Fruit fly (Drosophila melanogaster) whole organism, embryonic: ENCODE measurements around the gene CG14269.

ENCODE experiments used
- ATbp ChIP-seq: fragments of 200-800 bp; sonication (Bioruptor generic); optimal IDR thresholded peaks from 2 replicates; lab custom pipeline; 2017; ENCODE audit warnings: missing biosample characterization, mild to moderate bottlenecking, missing genetic modification characterization, missing genetic modification reagents
- Abd-B ChIP-seq: fragments of 200-800 bp; sonication (Bioruptor generic); optimal IDR thresholded peaks from 2 replicates; lab custom pipeline; 2018; ENCODE audit warnings: missing biosample characterization, mild to moderate bottlenecking, missing genetic modification characterization, moderate library complexity
- Asciz ChIP-seq: fragments of 200-800 bp; sonication (Bioruptor generic); optimal IDR thresholded peaks from 2 replicates; lab custom pipeline; 2017; ENCODE audit warnings: missing biosample characterization, mild to moderate bottlenecking, missing genetic modification characterization, missing genetic modification reagents
- B-H1 ChIP-seq: fragments of 200-800 bp; sonication (Bioruptor generic); IDR thresholded peaks from 3 replicates; pipeline ENCODE4 v1.3.6; 2022; ENCODE audit warnings: missing biosample characterization, missing genetic modification characterization
- BEAF-32 ChIP-seq: fragments of 200-800 bp; sonication (Bioruptor generic); optimal IDR thresholded peaks from 3 replicates; lab custom pipeline; 2017; ENCODE audit warnings: missing biosample characterization, missing genetic modification characterization, mild to moderate bottlenecking, moderate library complexity, missing genetic modification reagents
- CG1024 ChIP-seq: fragments of 200-800 bp; sonication (Bioruptor generic); IDR thresholded peaks from 2 replicates; pipeline ENCODE4 v1.3.6; 2022; ENCODE audit warnings: missing biosample characterization, missing genetic modification characterization
- CG10462 ChIP-seq: fragments of 200-800 bp; sonication (Bioruptor generic); optimal IDR thresholded peaks from 2 replicates; lab custom pipeline; 2016; ENCODE audit warnings: missing biosample characterization, missing genetic modification characterization
- CG10959 ChIP-seq: fragments of 200-800 bp; sonication (Bioruptor generic); IDR thresholded peaks from 2 replicates; pipeline ENCODE4 v1.3.6; 2022; ENCODE audit warnings: missing biosample characterization, missing genetic modification characterization
- CG11247 ChIP-seq: fragments of 200-800 bp; sonication (Bioruptor generic); IDR thresholded peaks from 2 replicates; pipeline ENCODE4 v1.3.6; 2022; ENCODE audit warnings: missing biosample characterization, missing genetic modification characterization
- CG11723 ChIP-seq: fragments of 200-800 bp; sonication (Bioruptor generic); optimal IDR thresholded peaks from 2 replicates; lab custom pipeline; 2017; ENCODE audit warnings: missing biosample characterization, mild to moderate bottlenecking, missing genetic modification characterization
- CG12104 ChIP-seq: fragments of 200-800 bp; sonication (Bioruptor generic); optimal IDR thresholded peaks from 3 replicates; lab custom pipeline; 2016; ENCODE audit warnings: missing biosample characterization, missing genetic modification characterization
- CG12155 ChIP-seq: fragments of 200-800 bp; sonication (Bioruptor generic); optimal IDR thresholded peaks from 3 replicates; lab custom pipeline; 2016; ENCODE audit warnings: missing biosample characterization, missing genetic modification characterization
- CG13296 ChIP-seq: fragments of 200-800 bp; sonication (Bioruptor generic); optimal IDR thresholded peaks from 3 replicates; lab custom pipeline; 2018; ENCODE audit warnings: missing biosample characterization, mild to moderate bottlenecking, missing genetic modification characterization
- CG13775 ChIP-seq: fragments of 200-800 bp; sonication (Bioruptor generic); optimal IDR thresholded peaks from 3 replicates; lab custom pipeline; 2017; ENCODE audit warnings: missing biosample characterization, mild to moderate bottlenecking, missing genetic modification characterization
- CG1602 ChIP-seq: fragments of 200-800 bp; sonication (Bioruptor generic); optimal IDR thresholded peaks from 3 replicates; lab custom pipeline; 2016; ENCODE audit warnings: missing biosample characterization, missing genetic modification characterization
- CG16815 ChIP-seq: fragments of 200-800 bp; sonication (Bioruptor generic); optimal IDR thresholded peaks from 3 replicates; lab custom pipeline; 2017; ENCODE audit warnings: missing biosample characterization, mild to moderate bottlenecking, missing genetic modification characterization
- CG17912 ChIP-seq: fragments of 200-800 bp; sonication (Bioruptor generic); optimal IDR thresholded peaks from 2 replicates; lab custom pipeline; 2018; ENCODE audit warnings: missing biosample characterization, mild to moderate bottlenecking, missing genetic modification characterization
- CG1792 ChIP-seq: fragments of 200-800 bp; sonication (Bioruptor generic); optimal IDR thresholded peaks from 2 replicates; lab custom pipeline; 2016; ENCODE audit warnings: missing biosample characterization, missing genetic modification characterization
- CG2129 ChIP-seq: fragments of 200-800 bp; sonication (Bioruptor generic); IDR thresholded peaks from 2 replicates; pipeline ENCODE4 v1.3.6; 2022; ENCODE audit warnings: missing biosample characterization, missing genetic modification characterization; ENCODE audit not compliant: partially characterized antibody
- CG31224 ChIP-seq: fragments of 200-800 bp; sonication (Bioruptor generic); IDR thresholded peaks from 2 replicates; pipeline ENCODE4 v1.3.6; 2022; ENCODE audit warnings: missing biosample characterization, missing genetic modification characterization
- CG33213 ChIP-seq: fragments of 200-800 bp; sonication (Bioruptor generic); optimal IDR thresholded peaks from 3 replicates; lab custom pipeline; 2016; ENCODE audit warnings: missing biosample characterization, missing genetic modification characterization
- CG3726 ChIP-seq: fragments of 200-800 bp; sonication (Bioruptor generic); IDR thresholded peaks from 3 replicates; pipeline ENCODE4, ENCODE4 v1.3.6; 2022; ENCODE audit warnings: missing biosample characterization, missing genetic modification characterization
- CG42726 ChIP-seq: fragments of 200-800 bp; sonication (Bioruptor generic); IDR thresholded peaks from 2 replicates; pipeline ENCODE4 v1.3.6; 2022; ENCODE audit warnings: missing biosample characterization, missing genetic modification characterization; ENCODE audit not compliant: partially characterized antibody
- CG4404 ChIP-seq: fragments of 200-800 bp; sonication (Bioruptor generic); IDR thresholded peaks from 2 replicates; pipeline ENCODE4 v1.3.6; 2022; ENCODE audit warnings: missing biosample characterization, missing genetic modification characterization
- CG4707 ChIP-seq: fragments of 200-800 bp; sonication (Bioruptor generic); optimal IDR thresholded peaks from 2 replicates; lab custom pipeline; 2018; ENCODE audit warnings: missing biosample characterization, mild to moderate bottlenecking, missing genetic modification characterization, moderate library complexity
- CG6689 ChIP-seq: fragments of 200-800 bp; sonication (Bioruptor generic); IDR thresholded peaks from 2 replicates; pipeline ENCODE4 v1.3.6; 2022; ENCODE audit warnings: missing biosample characterization, missing genetic modification characterization
- CG8765 ChIP-seq: fragments of 200-800 bp; sonication (Bioruptor generic); IDR thresholded peaks from 2 replicates; pipeline ENCODE4 v1.3.6; 2022; ENCODE audit warnings: missing biosample characterization, missing genetic modification characterization
- CG9932 ChIP-seq: fragments of 200-800 bp; sonication (Bioruptor generic); IDR thresholded peaks from 2 replicates; pipeline ENCODE4 v1.3.6; 2022; ENCODE audit warnings: missing biosample characterization, missing genetic modification characterization
- CTCF ChIP-seq: fragments of 200-800 bp; sonication (Bioruptor generic); optimal IDR thresholded peaks from 2 replicates; lab custom pipeline; 2017; ENCODE audit warnings: missing biosample characterization, mild to moderate bottlenecking, missing genetic modification characterization, moderate library complexity
- D19B ChIP-seq: fragments of 200-800 bp; sonication (Bioruptor generic); optimal IDR thresholded peaks from 2 replicates; lab custom pipeline; 2017; ENCODE audit warnings: missing biosample characterization, mild to moderate bottlenecking, missing genetic modification characterization
- Dip3 ChIP-seq: fragments of 200-800 bp; sonication (Bioruptor generic); optimal IDR thresholded peaks from 3 replicates; lab custom pipeline; 2016; ENCODE audit warnings: missing biosample characterization, missing genetic modification characterization
- Meics ChIP-seq: fragments of 200-800 bp; sonication (Bioruptor generic); optimal IDR thresholded peaks from 2 replicates; lab custom pipeline; 2017; ENCODE audit warnings: missing biosample characterization, mild to moderate bottlenecking, missing genetic modification characterization
- NFAT ChIP-seq: fragments of 200-800 bp; sonication (Bioruptor generic); IDR thresholded peaks from 2 replicates; pipeline ENCODE4 v1.3.6; 2022; ENCODE audit warnings: missing biosample characterization, missing genetic modification characterization
- amos ChIP-seq: fragments of 200-800 bp; sonication (Bioruptor generic); IDR thresholded peaks from 2 replicates; pipeline ENCODE4 v1.3.6; 2022; ENCODE audit warnings: missing biosample characterization, missing genetic modification characterization; ENCODE audit not compliant: partially characterized antibody
- bbx ChIP-seq: fragments of 200-800 bp; sonication (Bioruptor generic); IDR thresholded peaks from 2 replicates; pipeline ENCODE4 v1.3.6; 2022; ENCODE audit warnings: missing biosample characterization, missing genetic modification characterization; ENCODE audit not compliant: partially characterized antibody
- btn ChIP-seq: fragments of 200-800 bp; sonication (Bioruptor generic); optimal IDR thresholded peaks from 2 replicates; lab custom pipeline; 2016; ENCODE audit warnings: missing biosample characterization, missing genetic modification characterization
- caup ChIP-seq: fragments of 200-800 bp; sonication (Bioruptor generic); optimal IDR thresholded peaks from 3 replicates; lab custom pipeline; 2017; ENCODE audit warnings: missing biosample characterization, mild to moderate bottlenecking, missing genetic modification characterization, moderate library complexity; ENCODE audit not compliant: severe bottlenecking
- dm ChIP-seq: fragments of 200-800 bp; sonication (Bioruptor generic); optimal IDR thresholded peaks from 3 replicates; lab custom pipeline; 2016; ENCODE audit warnings: missing biosample characterization, missing genetic modification characterization
- ewg ChIP-seq: fragments of 200-800 bp; sonication (Bioruptor generic); optimal IDR thresholded peaks from 3 replicates; lab custom pipeline; 2017; ENCODE audit warnings: mild to moderate bottlenecking, missing biosample characterization, missing genetic modification reagents, missing genetic modification characterization
- h ChIP-seq: fragments of >200 bp; optimal IDR thresholded peaks from 2 replicates; lab custom pipeline; 2017
- hbn ChIP-seq: fragments of 200-800 bp; sonication (Bioruptor generic); IDR thresholded peaks from 2 replicates; pipeline ENCODE4 v1.3.6; 2022; ENCODE audit warnings: missing biosample characterization, missing genetic modification characterization; ENCODE audit not compliant: partially characterized antibody
- klu ChIP-seq: fragments of 200-800 bp; sonication (Bioruptor generic); IDR thresholded peaks from 2 replicates; pipeline ENCODE4 v1.3.6; 2022; ENCODE audit warnings: missing biosample characterization, missing genetic modification characterization
- kni ChIP-seq: fragments of 200-800 bp; sonication (Bioruptor generic); optimal IDR thresholded peaks from 3 replicates; lab custom pipeline; 2017; ENCODE audit warnings: mild to moderate bottlenecking, missing biosample characterization, missing genetic modification reagents, missing genetic modification characterization
- pzg ChIP-seq: fragments of 200-800 bp; sonication (Bioruptor generic); optimal IDR thresholded peaks from 3 replicates; lab custom pipeline; 2018; ENCODE audit warnings: missing biosample characterization, mild to moderate bottlenecking, missing genetic modification characterization, moderate library complexity
- sisA ChIP-seq: fragments of 200-800 bp; sonication (Bioruptor generic); IDR thresholded peaks from 2 replicates; pipeline ENCODE4 v1.3.6; 2022; ENCODE audit warnings: missing biosample characterization, missing genetic modification characterization
- sna ChIP-seq: fragments of 200-800 bp; sonication (Bioruptor generic); IDR thresholded peaks from 2 replicates; pipeline ENCODE4 v1.3.6; 2022; ENCODE audit warnings: missing biosample characterization, missing genetic modification characterization; ENCODE audit not compliant: partially characterized antibody
- sob ChIP-seq: fragments of 200-800 bp; sonication (Bioruptor generic); IDR thresholded peaks from 2 replicates; pipeline ENCODE4 v1.3.6; 2022; ENCODE audit warnings: missing biosample characterization, missing genetic modification characterization
- tap ChIP-seq: fragments of 200-800 bp; optimal IDR thresholded peaks from 3 replicates; lab custom pipeline; 2019; ENCODE audit warnings: missing biosample characterization, mild to moderate bottlenecking, missing genetic modification characterization, moderate library complexity
- tio ChIP-seq: fragments of 200-800 bp; sonication (Bioruptor generic); optimal IDR thresholded peaks from 2 replicates; lab custom pipeline; 2017; ENCODE audit warnings: missing biosample characterization, missing genetic modification characterization, inconsistent platforms
- vnd ChIP-seq: fragments of 200-800 bp; sonication (Bioruptor generic); IDR thresholded peaks from 3 replicates; pipeline ENCODE4 v1.3.6; 2022; ENCODE audit warnings: missing biosample characterization, missing genetic modification characterization; ENCODE audit not compliant: partially characterized antibody
- vvl ChIP-seq: fragments of 200-800 bp; sonication (Bioruptor generic); IDR thresholded peaks from 2 replicates; pipeline ENCODE4 v1.3.6; 2022; ENCODE audit warnings: missing biosample characterization, missing genetic modification characterization

Gene CG14269

dm6 chrX:3455431-3456001, 19.9 kb upstream of the CG14269 start (continued):
- TF ChIP-seq CG2129 (GFP tag; lab: Robert Waterston, UW) (no peak), h (lab: Kevin White, UChicago) (no peak), Abd-B (GFP tag; lab: Kevin White, UChicago) (no peak), CG11723 (GFP tag; lab: Kevin White, UChicago) (peak; percentile 3), CG8765 (GFP tag; lab: Robert Waterston, UW) (no peak), CG33213 (GFP tag; lab: Kevin White, UChicago) (no peak), bbx (GFP tag; lab: Robert Waterston, UW) (no peak), CG4707 (GFP tag; lab: Kevin White, UChicago) (no peak), sisA (no peak), CG3726 (GFP tag; lab: Robert Waterston, UW) (no peak), pzg (GFP tag; lab: Kevin White, UChicago) (no peak), CTCF (GFP tag; lab: Kevin White, UChicago) (no peak), CG12155 (peak; percentile 17), CG6689 (GFP tag; lab: Robert Waterston, UW) (peak; percentile 23; the same call in 1 of the 2 replicates), CG9932 (peak; percentile 31; the same call in 1 of the 2 replicates), dm (GFP tag; lab: Kevin White, UChicago) (no peak), btn (GFP tag; lab: Kevin White, UChicago) (no peak), vnd (GFP tag; lab: Robert Waterston, UW) (no peak), vvl (GFP tag; lab: Robert Waterston, UW) (0 out of 2 replicates have a peak, but pooled peaks have one; percentile 15), CG13775 (GFP tag; lab: Kevin White, UChicago) (peak; percentile 19), caup (no peak), CG1602 (GFP tag; lab: Kevin White, UChicago) (no peak), NFAT (GFP tag; lab: Robert Waterston, UW) (no peak), CG13296 (GFP tag; lab: Kevin White, UChicago) (no peak), Dip3 (no peak), CG1024 (no peak), BEAF-32 (no peak), sna (GFP tag; lab: Robert Waterston, UW) (no peak), tap (peak; percentile 50), D19B (GFP tag; lab: Kevin White, UChicago) (no peak), CG16815 (GFP tag; lab: Kevin White, UChicago) (no peak), hbn (GFP tag; lab: Robert Waterston, UW) (no peak), CG10959 (no peak), Meics (peak; percentile 54), amos (GFP tag; lab: Robert Waterston, UW) (no peak), klu (GFP tag; lab: Robert Waterston, UW) (no peak), CG42726 (no peak), CG10462 (GFP tag; lab: Kevin White, UChicago) (no peak), ewg (peak; percentile 41), CG17912 (GFP tag; lab: Kevin White, UChicago) (no peak), ATbp (GFP tag; lab: Kevin White, UChicago) (peak; percentile 48), tio (GFP tag; lab: Kevin White, UChicago) (no peak), B-H1 (GFP tag; lab: Robert Waterston, UW) (no peak), CG12104 (GFP tag; lab: Kevin White, UChicago) (no peak), sob (GFP tag; lab: Robert Waterston, UW) (no peak), CG11247 (GFP tag; lab: Robert Waterston, UW) (no peak), CG31224 (GFP tag; lab: Robert Waterston, UW) (no peak; the same call in 1 of the 2 replicates), kni (no peak), Asciz (GFP tag; lab: Kevin White, UChicago) (peak; percentile 32), CG4404 (GFP tag; lab: Robert Waterston, UW) (no peak), CG1792 (no peak)
